Worm (Caenorhabditis elegans): ENCODE measurements around the gene ZK430.5.
A peak's percentile ranks its signal among the peaks of the same experiment; 100 is the strongest.

DNA sequence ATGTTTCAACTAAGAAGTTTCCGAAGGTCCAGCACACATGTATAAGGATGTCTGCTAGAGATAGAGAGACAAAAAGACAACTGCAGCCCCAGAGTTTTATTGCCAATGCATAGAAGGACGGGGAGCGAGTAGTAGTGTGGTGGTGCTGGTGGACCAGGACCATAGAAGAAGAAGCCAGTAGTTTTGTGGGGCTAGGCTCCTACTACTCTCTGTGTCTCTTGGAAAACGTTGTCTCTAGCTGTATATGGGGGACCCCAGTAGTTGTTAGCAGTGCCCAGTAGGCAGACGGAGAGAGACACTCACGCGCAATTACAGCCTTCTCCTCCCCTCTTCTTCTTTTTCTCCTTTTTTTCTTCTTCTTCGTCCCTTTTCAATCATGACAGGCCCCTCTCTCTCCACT lies 50.6 kb downstream of the ZK430.5 start:
- TF ChIP-seq fos-1 (tag; optimal IDR thresholded peaks at IDR 0.05) = no peak
- peak in 1 of 2 experiments; percentile 32 for TF ChIP-seq mdl-1 (tag; optimal IDR thresholded peaks at IDR 0.05)
- TF ChIP-seq lin-13 (GFP tag; optimal IDR thresholded peaks at IDR 0.05) = no peak
- TF ChIP-seq crh-2 (tag; optimal IDR thresholded peaks at IDR 0.05) = peak; percentile 17
- no peak for TF ChIP-seq ceh-16 (tag; optimal IDR thresholded peaks at IDR 0.05)
- TF ChIP-seq nhr-12 (tag; optimal IDR thresholded peaks at IDR 0.05) = no peak
- no peak for TF ChIP-seq nhr-25 (tag; optimal IDR thresholded peaks at IDR 0.05)
- TF ChIP-seq elt-3 (tag; optimal IDR thresholded peaks at IDR 0.05) = no peak
- TF ChIP-seq ceh-82 (tag; optimal IDR thresholded peaks at IDR 0.05) = no peak
